Worm (Caenorhabditis elegans) whole organism, L1 larva: Measurements from ENCODE around the gene E02H1.6.

ENCODE experiments used
- C04F5.9 ChIP-seq: sonication (generic microtip); optimal IDR thresholded peaks from 2 replicates; lab custom pipeline; 2016; ENCODE audit warnings: missing genetic modification characterization, missing compliant biosample characterization
- C34B4.2 ChIP-seq: sonication (generic microtip); optimal IDR thresholded peaks from 2 replicates; lab custom pipeline; 2017; ENCODE audit warnings: mild to moderate bottlenecking, missing genetic modification characterization, missing compliant biosample characterization
- aha-1 ChIP-seq: fragments of 150-350 bp; optimal IDR thresholded peaks from 2 replicates; lab custom pipeline; 2014; ENCODE audit warnings: missing biosample characterization, missing genetic modification characterization
- ama-1 ChIP-seq: fragments of 150-350 bp; optimal IDR thresholded peaks from 2 replicates; lab custom pipeline; 2014
- blmp-1 ChIP-seq: fragments of 150-350 bp; optimal IDR thresholded peaks from 2 replicates; lab custom pipeline; 2014; ENCODE audit warnings: missing biosample characterization, missing genetic modification characterization
- ceh-63 ChIP-seq: fragments of 200-800 bp; sonication (Bioruptor generic); optimal IDR thresholded peaks from 2 replicates; lab custom pipeline; 2018; ENCODE audit warnings: mild to moderate bottlenecking, missing genetic modification characterization, missing compliant biosample characterization
- ceh-8 ChIP-seq: fragments of 200-800 bp; sonication (Bioruptor generic); optimal IDR thresholded peaks from 2 replicates; lab custom pipeline; 2018; ENCODE audit warnings: mild to moderate bottlenecking, missing genetic modification characterization, moderate library complexity, missing compliant biosample characterization
- ceh-88 ChIP-seq: fragments of 200-800 bp; sonication (Bioruptor generic); IDR thresholded peaks from 2 replicates; pipeline ENCODE4 v1.3.6; 2022; ENCODE audit warnings: missing genetic modification characterization, missing compliant biosample characterization
- ceh-90 ChIP-seq: sonication (generic microtip); optimal IDR thresholded peaks from 2 replicates; lab custom pipeline; 2016; ENCODE audit warnings: missing genetic modification characterization, missing compliant biosample characterization
- ces-1 ChIP-seq: fragments of 150-350 bp; optimal IDR thresholded peaks from 2 replicates; lab custom pipeline; 2014; ENCODE audit warnings: missing biosample characterization, missing genetic modification reagents, missing genetic modification characterization
- efl-1 ChIP-seq, 4 experiments: fragments of 150-350 bp; optimal IDR thresholded peaks in 3 of 4; peaks in 1 of 4; 1 replicate in 1 of 4; 2 replicates in 3 of 4; lab custom pipeline; 2014; ENCODE audit warnings: missing biosample characterization in 2 of 4, missing genetic modification characterization in 2 of 4, missing genetic modification reagents in 2 of 4
- egl-27 ChIP-seq, 2 experiments: fragments of 150-350 bp in 1 of 2; sonication (generic microtip); optimal IDR thresholded peaks; 3 replicates each; lab custom pipeline; 2017 to 2018; ENCODE audit warnings: missing biosample characterization in 2 of 2, missing genetic modification characterization in 2 of 2, missing genetic modification reagents in 2 of 2
- elt-3 ChIP-seq, 6 experiments: fragments of 150-350 bp in 1 of 6; sonication (generic microtip); optimal IDR thresholded peaks; 2 replicates each; lab custom pipeline; 2017 to 2018; ENCODE audit warnings: missing biosample characterization in 6 of 6, missing genetic modification characterization in 6 of 6, inconsistent platforms in 1 of 6
- fkh-10 ChIP-seq: sonication (generic microtip); optimal IDR thresholded peaks from 2 replicates; lab custom pipeline; 2017; ENCODE audit warnings: missing biosample characterization, missing genetic modification reagents, missing genetic modification characterization
- fkh-4 ChIP-seq: sonication (generic microtip); optimal IDR thresholded peaks from 2 replicates; lab custom pipeline; 2016; ENCODE audit warnings: missing compliant biosample characterization, missing genetic modification characterization, borderline replicate concordance
- fkh-8 ChIP-seq: sonication (generic microtip); optimal IDR thresholded peaks from 2 replicates; lab custom pipeline; 2016; ENCODE audit warnings: mild to moderate bottlenecking, missing genetic modification characterization, missing compliant biosample characterization
- grh-1 ChIP-seq: fragments of 200-800 bp; sonication (Bioruptor generic); IDR thresholded peaks from 2 replicates; pipeline ENCODE4 v1.3.6; 2022; ENCODE audit warnings: missing genetic modification reagents, missing genetic modification characterization, missing compliant biosample characterization
- irx-1 ChIP-seq: sonication (generic microtip); optimal IDR thresholded peaks from 2 replicates; lab custom pipeline; 2016; ENCODE audit warnings: missing genetic modification characterization, missing compliant biosample characterization
- jun-1 ChIP-seq: fragments of 150-350 bp; optimal IDR thresholded peaks from 2 replicates; lab custom pipeline; 2014; ENCODE audit warnings: missing biosample characterization, missing genetic modification reagents, missing genetic modification characterization
- lin-13 ChIP-seq: fragments of 150-350 bp; optimal IDR thresholded peaks from 2 replicates; lab custom pipeline; 2014; ENCODE audit warnings: missing biosample characterization, missing genetic modification reagents, missing genetic modification characterization
- lin-14 ChIP-seq: fragments of 200-800 bp; sonication (Bioruptor generic); optimal IDR thresholded peaks from 2 replicates; lab custom pipeline; 2018; ENCODE audit warnings: mild to moderate bottlenecking, missing genetic modification characterization, moderate library complexity, missing compliant biosample characterization
- lin-15B ChIP-seq: fragments of 150-350 bp; sonication (generic microtip); optimal IDR thresholded peaks from 3 replicates; lab custom pipeline; 2014; ENCODE audit warnings: missing biosample characterization, missing genetic modification characterization
- lin-35 ChIP-seq, 2 experiments: fragments of 150-350 bp; optimal IDR thresholded peaks; 2 replicates each; lab custom pipeline; 2014; ENCODE audit warnings: missing biosample characterization in 2 of 2, missing genetic modification characterization in 2 of 2, missing genetic modification reagents in 2 of 2
- lir-3 ChIP-seq: sonication (generic microtip); optimal IDR thresholded peaks from 2 replicates; lab custom pipeline; 2016; ENCODE audit warnings: mild to moderate bottlenecking, missing genetic modification characterization, moderate library complexity, missing compliant biosample characterization; ENCODE audit not compliant: poor library complexity
- lsy-2 ChIP-seq, 2 experiments: fragments of 150-350 bp; optimal IDR thresholded peaks; 2 replicates each; lab custom pipeline; 2014; ENCODE audit warnings: missing biosample characterization in 2 of 2, missing genetic modification characterization in 2 of 2
- mdl-1 ChIP-seq, 2 experiments: fragments of 150-350 bp; optimal IDR thresholded peaks; 2 replicates each; lab custom pipeline; 2014 to 2017; ENCODE audit warnings: missing biosample characterization in 2 of 2, missing genetic modification characterization in 2 of 2, inconsistent platforms in 1 of 2
- mef-2 ChIP-seq: fragments of 150-350 bp; optimal IDR thresholded peaks from 2 replicates; lab custom pipeline; 2014; ENCODE audit warnings: missing biosample characterization, missing genetic modification characterization
- mep-1 ChIP-seq: fragments of 150-350 bp; optimal IDR thresholded peaks from 2 replicates; lab custom pipeline; 2014; ENCODE audit warnings: missing biosample characterization, missing genetic modification characterization
- nhr-19 ChIP-seq: fragments of 200-800 bp; sonication (Bioruptor generic); conservative IDR thresholded peaks from 2 replicates; pipeline ENCODE4 v1.3.6; 2022; ENCODE audit warnings: missing genetic modification characterization, missing compliant biosample characterization
- nhr-20 ChIP-seq: sonication (generic microtip); optimal IDR thresholded peaks from 2 replicates; lab custom pipeline; 2016; ENCODE audit warnings: mild to moderate bottlenecking, missing genetic modification characterization, missing compliant biosample characterization
- nhr-28 ChIP-seq: fragments of 150-350 bp; optimal IDR thresholded peaks from 2 replicates; lab custom pipeline; 2014; ENCODE audit warnings: missing biosample characterization, missing genetic modification characterization
- nhr-47 ChIP-seq: sonication (generic microtip); optimal IDR thresholded peaks from 2 replicates; lab custom pipeline; 2016; ENCODE audit warnings: mild to moderate bottlenecking, missing genetic modification characterization, moderate library complexity, missing compliant biosample characterization
- nhr-71 ChIP-seq: sonication (generic microtip); optimal IDR thresholded peaks from 2 replicates; lab custom pipeline; 2016; ENCODE audit warnings: mild to moderate bottlenecking, missing genetic modification characterization, moderate library complexity, missing compliant biosample characterization
- nhr-77 ChIP-seq: fragments of 150-350 bp; optimal IDR thresholded peaks from 2 replicates; lab custom pipeline; 2014; ENCODE audit warnings: missing biosample characterization, missing genetic modification characterization
- nhr-84 ChIP-seq: sonication (generic microtip); optimal IDR thresholded peaks from 2 replicates; lab custom pipeline; 2017; ENCODE audit warnings: missing biosample characterization, missing genetic modification characterization
- nhr-85 ChIP-seq: sonication (generic microtip); peaks from one replicate; lab custom pipeline; 2016; ENCODE audit warnings: missing genetic modification characterization, inconsistent platforms, missing compliant biosample characterization
- nhr-90 ChIP-seq: sonication (generic microtip); optimal IDR thresholded peaks from 2 replicates; lab custom pipeline; 2016; ENCODE audit warnings: mild to moderate bottlenecking, missing genetic modification characterization, missing compliant biosample characterization; ENCODE audit not compliant: poor library complexity
- skn-1 ChIP-seq: fragments of 150-350 bp; optimal IDR thresholded peaks from 2 replicates; lab custom pipeline; 2014; ENCODE audit warnings: missing biosample characterization, missing genetic modification characterization
- snpc-4 ChIP-seq: fragments of 150-350 bp; optimal IDR thresholded peaks from 2 replicates; lab custom pipeline; 2014; ENCODE audit warnings: missing biosample characterization, missing genetic modification characterization
- snu-23 ChIP-seq: sonication (generic microtip); optimal IDR thresholded peaks from 2 replicates; lab custom pipeline; 2016; ENCODE audit warnings: missing genetic modification characterization, missing compliant biosample characterization
- sup-37 ChIP-seq: fragments of 200-800 bp; sonication (Bioruptor generic); optimal IDR thresholded peaks from 2 replicates; lab custom pipeline; 2018; ENCODE audit warnings: mild to moderate bottlenecking, missing genetic modification characterization, missing compliant biosample characterization
- swsn-7 ChIP-seq: sonication (generic microtip); optimal IDR thresholded peaks from 2 replicates; lab custom pipeline; 2016; ENCODE audit warnings: missing genetic modification characterization, missing compliant biosample characterization
- unc-62 ChIP-seq: fragments of 150-350 bp; optimal IDR thresholded peaks from 2 replicates; lab custom pipeline; 2014; ENCODE audit warnings: missing biosample characterization, missing genetic modification reagents, missing genetic modification characterization
- xbp-1 ChIP-seq: sonication (generic microtip); optimal IDR thresholded peaks from 2 replicates; lab custom pipeline; 2016; ENCODE audit warnings: missing genetic modification characterization, missing compliant biosample characterization
- zag-1 ChIP-seq: fragments of 150-350 bp; optimal IDR thresholded peaks from 2 replicates; lab custom pipeline; 2014; ENCODE audit warnings: missing biosample characterization, missing genetic modification characterization
- zip-4 ChIP-seq: fragments of 200-800 bp; sonication (Bioruptor generic); optimal IDR thresholded peaks from 2 replicates; lab custom pipeline; 2018; ENCODE audit warnings: mild to moderate bottlenecking, missing genetic modification characterization, moderate library complexity, missing compliant biosample characterization
- ztf-11 ChIP-seq, 2 experiments: sonication (generic microtip); optimal IDR thresholded peaks; 2 replicates each; lab custom pipeline; 2016 to 2017; ENCODE audit warnings: missing genetic modification characterization in 2 of 2, missing biosample characterization in 1 of 2, missing compliant biosample characterization in 1 of 2
- ztf-4 ChIP-seq: fragments of 150-350 bp; optimal IDR thresholded peaks from 2 replicates; lab custom pipeline; 2014; ENCODE audit warnings: missing biosample characterization, missing genetic modification characterization

The E02H1.6 gene

DNA sequence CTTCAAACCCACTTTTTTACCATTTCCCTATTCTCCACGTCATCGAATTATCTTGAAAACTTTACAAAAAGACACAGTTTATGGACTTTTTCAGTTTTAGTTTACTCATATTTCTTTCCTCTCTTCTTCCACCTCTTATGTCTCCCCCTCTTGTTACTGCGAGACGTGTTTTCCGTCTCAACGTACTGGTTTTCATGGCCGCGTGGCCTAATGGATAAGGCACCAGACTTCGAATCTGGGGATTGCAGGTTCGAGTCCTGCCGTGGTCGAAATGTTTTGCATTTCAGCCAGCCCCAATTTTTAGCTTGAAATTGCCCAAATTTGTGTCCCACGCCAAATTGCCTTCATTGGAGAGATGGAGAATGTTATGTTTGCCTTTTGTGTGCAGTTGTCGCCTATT lies 30.5 kb upstream of the E02H1.6 start (continued):
- TF ChIP-seq lir-3 (no peak), zag-1 (no peak), nhr-71 (tag; lab: Kevin White, UChicago) (peak; percentile 55), nhr-77 (peak; percentile 17), lin-35 (GFP tag; optimal IDR thresholded peaks at IDR 0.05; lab: Kevin White, UChicago) (peak; percentile 11 to 54), fkh-8 (tag; lab: Kevin White, UChicago) (peak; percentile 54), skn-1 (no peak), xbp-1 (tag; lab: Kevin White, UChicago) (peak; percentile 25), grh-1 (GFP tag; lab: Robert Waterston, UW) (no peak), lin-13 (GFP tag; lab: Kevin White, UChicago) (peak; percentile 7), nhr-28 (no peak), nhr-84 (tag; lab: Kevin White, UChicago) (no peak), fkh-4 (tag; lab: Kevin White, UChicago) (no peak), ztf-11 (tag; optimal IDR thresholded peaks at IDR 0.05; lab: Kevin White, UChicago) (no peak), nhr-47 (tag; lab: Kevin White, UChicago) (peak; percentile 49), ces-1 (GFP tag; lab: Kevin White, UChicago) (no peak), jun-1 (tag; lab: Kevin White, UChicago) (peak; percentile 6), lsy-2 (tag; optimal IDR thresholded peaks at IDR 0.05; lab: Kevin White, UChicago) (peak; percentile 6 to 53), nhr-19 (GFP tag; lab: Robert Waterston, UW) (0 out of 2 replicates have a peak, but pooled peaks have one; percentile 25), mep-1 (tag; lab: Kevin White, UChicago) (peak; percentile 36), unc-62 (no peak), nhr-85 (tag; lab: Kevin White, UChicago) (peak; percentile 86), ceh-8 (GFP tag; lab: Kevin White, UChicago) (no peak)

- TF ChIP-seq irx-1 (tag; lab: Kevin White, UChicago) (no peak), ceh-88 (no peak), ceh-63 (no peak), nhr-84 (tag; lab: Kevin White, UChicago) (no peak), sup-37 (GFP tag; lab: Kevin White, UChicago) (no peak), mep-1 (tag; lab: Kevin White, UChicago) (peak; percentile 2), nhr-47 (tag; lab: Kevin White, UChicago) (no peak), zip-4 (GFP tag; lab: Kevin White, UChicago) (no peak), snpc-4 (no peak), aha-1 (tag; lab: Kevin White, UChicago) (no peak), lin-35 (GFP tag; optimal IDR thresholded peaks at IDR 0.05; lab: Kevin White, UChicago) (peak in 1 of 2 experiments; percentile 24), nhr-71 (tag; lab: Kevin White, UChicago) (peak; percentile 25), C34B4.2 (tag; lab: Kevin White, UChicago) (no peak), blmp-1 (tag; lab: Kevin White, UChicago) (peak; percentile 54), snu-23 (peak; percentile 71), fkh-8 (tag; lab: Kevin White, UChicago) (no peak), ztf-11 (tag; optimal IDR thresholded peaks at IDR 0.05; lab: Kevin White, UChicago) (no peak), fkh-10 (GFP tag; lab: Kevin White, UChicago) (no peak), swsn-7 (tag; lab: Kevin White, UChicago) (peak; percentile 6), jun-1 (tag; lab: Kevin White, UChicago) (no peak), lin-14 (GFP tag; lab: Kevin White, UChicago) (peak; percentile 67), lin-15B (tag; lab: Kevin White, UChicago) (no peak), nhr-19 (GFP tag; lab: Robert Waterston, UW) (0 out of 2 replicates have a peak, but pooled peaks have one; percentile 12), grh-1 (GFP tag; lab: Robert Waterston, UW) (peak; percentile 47; the same call in 1 of the 2 replicates), ama-1 (no peak), egl-27 (tag; optimal IDR thresholded peaks at IDR 0.05; lab: Kevin White, UChicago) (no peak), C04F5.9 (tag; lab: Kevin White, UChicago) (no peak), elt-3 (tag; optimal IDR thresholded peaks at IDR 0.05; lab: Kevin White, UChicago) (peak in 1 of 6 experiments; percentile 52), nhr-85 (tag; lab: Kevin White, UChicago) (peak; percentile 80), ztf-4 (tag; lab: Kevin White, UChicago) (no peak), mef-2 (tag; lab: Kevin White, UChicago) (no peak), mdl-1 (tag; optimal IDR thresholded peaks at IDR 0.05; lab: Kevin White, UChicago) (no peak), efl-1 (optimal IDR thresholded peaks at IDR 0.05; lab: Kevin White, UChicago) (no peak), efl-1 (GFP tag; optimal IDR thresholded peaks at IDR 0.05 in 1 of 2; lab: Kevin White, UChicago) (peak in 1 of 2 experiments; percentile 59), nhr-20 (tag; lab: Kevin White, UChicago) (peak; percentile 72), nhr-90 (tag; lab: Kevin White, UChicago) (peak; percentile 51), ceh-90 (no peak), zag-1 (no peak), lsy-2 (tag; optimal IDR thresholded peaks at IDR 0.05; lab: Kevin White, UChicago) (peak in 1 of 2 experiments; percentile 32)
Observed at ce11 chrII:9573412-9573811, 23.1 kb upstream of the E02H1.6 start.
